Fruit fly (Drosophila melanogaster) S2 (cell line): ENCODE data around the gene CG7778.

Experiments used
- CG8478 ChIP-seq: fragments of >200 bp; optimal IDR thresholded peaks from 2 replicates; lab custom pipeline; 2018
- CTCF ChIP-seq, 2 experiments: fragments of >200 bp; optimal IDR thresholded peaks; 2 replicates each; lab custom pipeline; 2018

DNA sequence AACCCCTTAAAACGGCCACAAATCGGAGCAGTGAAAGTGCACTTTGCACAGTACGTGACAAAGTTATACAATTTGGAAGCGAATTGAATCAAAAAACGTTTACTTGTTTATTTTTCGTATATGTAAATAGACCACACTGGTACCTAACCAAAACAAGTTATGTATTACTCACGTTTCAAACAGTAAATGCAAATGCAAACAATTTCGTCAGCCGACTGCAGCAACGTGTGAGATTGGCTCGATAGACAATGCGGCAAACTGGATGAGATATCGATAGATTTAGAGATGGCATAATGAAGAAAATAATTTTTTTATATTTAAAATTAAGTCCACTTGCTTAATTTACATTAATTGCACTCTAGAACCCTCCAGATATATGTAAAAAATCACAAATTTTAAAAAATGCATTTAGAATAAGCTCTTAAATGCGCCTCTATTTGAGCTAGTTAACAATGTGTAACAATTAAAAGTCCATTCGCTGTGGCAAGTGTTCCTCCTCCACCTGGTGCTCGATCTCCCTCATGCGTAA is 35.2 kb downstream of the CG7778 start, which contains the start of gene AlaRS:
- TF ChIP-seq CTCF (optimal IDR thresholded peaks at IDR 0.05; lab: Kevin White, UChicago) (no peak), CG8478 (lab: Kevin White, UChicago) (no peak)
